Worm (Caenorhabditis elegans) whole organism, early embryonic: ENCODE results near the gene C08F1.8.
"Not testable (repeated sequence)": the region's sequence is repeated elsewhere in the genome, so short reads cannot be mapped to it uniquely, and the experiment has no call there.

ENCODE experiments used
- B0310.2 ChIP-seq: sonication (generic microtip); optimal IDR thresholded peaks from 2 replicates; lab custom pipeline; 2016; ENCODE audit warnings: mild to moderate bottlenecking, missing genetic modification characterization, missing compliant biosample characterization
- F13C5.2 ChIP-seq: sonication (generic microtip); optimal IDR thresholded peaks from 2 replicates; lab custom pipeline; 2017; ENCODE audit warnings: mild to moderate bottlenecking, missing genetic modification characterization, inconsistent platforms, missing compliant biosample characterization
- aly-1 ChIP-seq: sonication (generic microtip); optimal IDR thresholded peaks from 2 replicates; lab custom pipeline; 2016; ENCODE audit warnings: missing genetic modification characterization, missing compliant biosample characterization
- ama-1 ChIP-seq: fragments of 150-350 bp; optimal IDR thresholded peaks from 2 replicates; lab custom pipeline; 2014
- ceh-13 ChIP-seq: fragments of 200-800 bp; sonication (Bioruptor generic); optimal IDR thresholded peaks from 2 replicates; lab custom pipeline; 2018; ENCODE audit warnings: mild to moderate bottlenecking, missing genetic modification characterization, missing compliant biosample characterization
- ceh-36 ChIP-seq: sonication (generic microtip); optimal IDR thresholded peaks from 2 replicates; lab custom pipeline; 2016; ENCODE audit warnings: missing genetic modification characterization, inconsistent platforms, missing compliant biosample characterization
- ets-7 ChIP-seq: sonication (generic microtip); optimal IDR thresholded peaks from 2 replicates; lab custom pipeline; 2016; ENCODE audit warnings: missing genotype, missing genetic modification characterization, missing compliant biosample characterization
- flt-1 ChIP-seq: fragments of 200-800 bp; sonication (Bioruptor generic); IDR thresholded peaks from 2 replicates; pipeline ENCODE4 v1.3.6; 2022; ENCODE audit warnings: missing genetic modification characterization, missing compliant biosample characterization
- hmbx-1 ChIP-seq: sonication (generic microtip); optimal IDR thresholded peaks from 2 replicates; lab custom pipeline; 2016; ENCODE audit warnings: mild to moderate bottlenecking, missing genetic modification characterization, missing compliant biosample characterization
- hmg-4 ChIP-seq: fragments of 200-800 bp; sonication (Bioruptor generic); optimal IDR thresholded peaks from 2 replicates; lab custom pipeline; 2018; ENCODE audit warnings: mild to moderate bottlenecking, missing genetic modification characterization, missing compliant biosample characterization
- hnd-1 ChIP-seq: sonication (generic microtip); optimal IDR thresholded peaks from 2 replicates; lab custom pipeline; 2016; ENCODE audit warnings: missing genetic modification characterization, missing compliant biosample characterization
- pes-1 ChIP-seq: fragments of 200-800 bp; sonication (Bioruptor generic); IDR thresholded peaks from 2 replicates; pipeline ENCODE4 v1.3.6; 2022; ENCODE audit warnings: missing genetic modification reagents, missing genetic modification characterization, missing compliant biosample characterization
- scrt-1 ChIP-seq: fragments of 200-800 bp; sonication (Bioruptor generic); IDR thresholded peaks from 2 replicates; pipeline ENCODE4 v1.3.6; 2022; ENCODE audit warnings: missing genetic modification characterization, missing compliant biosample characterization
- sea-1 ChIP-seq: fragments of 200-800 bp; sonication (Bioruptor generic); conservative IDR thresholded peaks from 2 replicates; pipeline ENCODE4 v1.3.6; 2022; ENCODE audit warnings: missing genetic modification characterization, missing compliant biosample characterization
- tbx-11 ChIP-seq: fragments of 200-800 bp; sonication (Bioruptor generic); IDR thresholded peaks from 2 replicates; pipeline ENCODE4 v1.3.6; 2022; ENCODE audit warnings: missing genetic modification characterization, missing compliant biosample characterization
- tbx-37 ChIP-seq: fragments of 200-800 bp; sonication (Bioruptor generic); conservative IDR thresholded peaks from 2 replicates; pipeline ENCODE4 v1.3.6; 2022; ENCODE audit warnings: missing genetic modification reagents, missing genetic modification characterization, missing compliant biosample characterization
- tra-4 ChIP-seq: sonication (generic microtip); optimal IDR thresholded peaks from 2 replicates; lab custom pipeline; 2017; ENCODE audit warnings: missing genetic modification characterization, missing compliant biosample characterization

C08F1.8 gene

DNA sequence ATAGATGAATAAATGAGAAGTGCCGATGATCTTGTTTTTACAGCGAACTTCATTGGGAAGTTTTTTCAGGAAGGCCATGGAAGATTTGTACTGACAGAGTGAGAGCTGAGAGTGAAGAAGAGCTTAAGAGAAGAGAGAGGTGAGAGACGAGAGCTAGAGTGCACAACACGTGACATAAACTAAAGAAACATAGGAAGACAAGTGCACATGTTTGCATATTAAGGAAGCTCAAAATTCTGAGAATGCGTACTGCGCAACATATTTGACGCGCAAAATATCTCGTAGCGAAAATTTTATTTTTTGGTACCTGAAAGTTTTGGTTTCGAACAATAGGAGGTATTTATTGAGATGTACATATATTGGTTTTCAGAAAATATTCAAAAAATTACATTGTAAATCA, at the start of gene C08F1.8:
C08F1.8 (minus strand) TSS at position 101 of the 400 bp plus-strand sequence.
- TF ChIP-seq pes-1 (no peak), ceh-13 (GFP tag; lab: Kevin White, UChicago) (no peak), F13C5.2 (tag; lab: Kevin White, UChicago) (no peak), tbx-37 (GFP tag; lab: Robert Waterston, UW) (no peak), B0310.2 (tag; lab: Kevin White, UChicago) (no peak), flt-1 (no peak), hnd-1 (tag; lab: Kevin White, UChicago) (no peak), scrt-1 (no peak), ama-1 (lab: Kevin White, UChicago) (no peak), hmg-4 (no peak), ceh-36 (no peak)

ce11 chrII:1854094-1854493, 46.0 kb upstream of the C08F1.8 start, which contains the start of gene fbxb-95:
Gene fbxb-95 (plus strand): TSS chrII:1854394.
- TF ChIP-seq pes-1; B0310.2 (tag; lab: Kevin White, UChicago); ceh-13 (GFP tag; lab: Kevin White, UChicago): not testable (repeated sequence)

DNA sequence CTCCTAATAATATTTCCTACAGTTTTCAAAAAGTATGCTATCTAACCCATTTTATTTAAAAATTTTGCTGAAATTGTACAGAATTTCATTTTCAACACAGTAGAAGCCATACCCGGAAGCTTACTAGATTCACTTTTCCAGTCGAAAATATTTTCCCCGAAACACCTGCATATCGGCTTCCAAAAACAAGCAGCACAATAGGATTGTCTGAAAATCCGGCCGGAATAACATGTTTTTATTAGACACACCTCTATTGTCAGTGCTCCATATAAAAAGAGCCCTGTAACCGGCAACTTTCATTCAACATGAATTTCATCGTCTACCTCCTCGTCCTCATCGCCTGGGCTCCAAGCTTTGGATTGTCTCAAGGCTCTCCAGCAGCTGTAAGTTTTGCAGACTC, 44.4 kb upstream of the C08F1.8 start, which contains the start of gene C52E2.2:
C52E2.2 (plus strand) TSS at position 301 of the 400 bp plus-strand sequence.
- TF ChIP-seq B0310.2 (tag; lab: Kevin White, UChicago) (no peak), aly-1 (tag; lab: Kevin White, UChicago) (no peak), scrt-1 (no peak), tbx-11 (no peak), ets-7 (tag; lab: Kevin White, UChicago) (no peak), hmg-4 (no peak), tra-4 (tag; lab: Kevin White, UChicago) (no peak), F13C5.2 (tag; lab: Kevin White, UChicago) (no peak), ama-1 (lab: Kevin White, UChicago) (no peak), hmbx-1 (no peak), ceh-13 (GFP tag; lab: Kevin White, UChicago) (no peak), hnd-1 (tag; lab: Kevin White, UChicago) (no peak)

ce11 chrII:1851716-1852115, 43.6 kb upstream of the C08F1.8 start:
- TF ChIP-seq tbx-11 (no peak), tra-4 (tag; lab: Kevin White, UChicago) (no peak)

ce11 chrII:1850840-1851294, 42.8 kb upstream of the C08F1.8 start, which contains the start of gene C52E2.3:
Gene C52E2.3 (plus strand): TSS chrII:1851244.
- TF ChIP-seq hmbx-1 (no peak), tbx-11 (no peak), ceh-36 (no peak), aly-1 (tag; lab: Kevin White, UChicago) (no peak), hmg-4 (no peak)

ce11 chrII:1850299-1850698, 42.2 kb upstream of the C08F1.8 start, which contains the start of gene fbxb-96:
Gene fbxb-96 (minus strand): TSS chrII:1850399.
- TF ChIP-seq hnd-1 (tag; lab: Kevin White, UChicago) = no peak
- TF ChIP-seq tra-4 (tag; lab: Kevin White, UChicago) = no peak
- no peak for TF ChIP-seq ama-1 (lab: Kevin White, UChicago)
- no peak for TF ChIP-seq pes-1
- no peak for TF ChIP-seq hmbx-1
- TF ChIP-seq flt-1 = no peak
- no peak for TF ChIP-seq B0310.2 (tag; lab: Kevin White, UChicago)
- no peak for TF ChIP-seq scrt-1

- TF ChIP-seq scrt-1 (no peak), ceh-13 (GFP tag; lab: Kevin White, UChicago) (no peak), hmg-4 (no peak), tbx-11 (no peak), ama-1 (lab: Kevin White, UChicago) (no peak), B0310.2 (tag; lab: Kevin White, UChicago) (no peak), hmbx-1 (no peak), pes-1 (no peak), F13C5.2 (tag; lab: Kevin White, UChicago) (no peak), sea-1 (GFP tag; lab: Robert Waterston, UW) (no peak), tra-4 (tag; lab: Kevin White, UChicago) (no peak), ets-7 (tag; lab: Kevin White, UChicago) (no peak), aly-1 (tag; lab: Kevin White, UChicago) (no peak)
Observed at ce11 chrII:1848109-1848508, 40.0 kb upstream of the C08F1.8 start, which contains the start of gene fbxb-97. Gene fbxb-97 (minus strand): TSS chrII:1848161.

ce11 chrII:1844552-1844951, 36.4 kb upstream of the C08F1.8 start:
- TF ChIP-seq hnd-1 (tag; lab: Kevin White, UChicago) (no peak), flt-1 (no peak), hmg-4 (no peak), tbx-37 (GFP tag; lab: Robert Waterston, UW) (no peak), ceh-36 (no peak), ceh-13 (GFP tag; lab: Kevin White, UChicago) (no peak), scrt-1 (no peak), pes-1 (no peak), B0310.2 (tag; lab: Kevin White, UChicago) (no peak), sea-1 (GFP tag; lab: Robert Waterston, UW) (no peak), ets-7 (tag; lab: Kevin White, UChicago) (no peak), aly-1 (tag; lab: Kevin White, UChicago) (no peak), tbx-11 (no peak), hmbx-1 (no peak), F13C5.2 (tag; lab: Kevin White, UChicago) (no peak), tra-4 (tag; lab: Kevin White, UChicago) (no peak)
